Worm (Caenorhabditis elegans) whole organism, late embryonic: ENCODE measurements around the gene srj-15.

Experiments
- C38D4.7 ChIP-seq: fragments of 200-800 bp; sonication (Bioruptor generic); optimal IDR thresholded peaks from 2 replicates; lab custom pipeline; 2018; ENCODE audit warnings: mild to moderate bottlenecking, missing genetic modification characterization, moderate library complexity, missing compliant biosample characterization
- K02D7.2 ChIP-seq: sonication (generic microtip); optimal IDR thresholded peaks from 2 replicates; lab custom pipeline; 2017; ENCODE audit warnings: mild to moderate bottlenecking, missing genetic modification characterization, missing compliant biosample characterization
- Y22D7AL.16 ChIP-seq: sonication (generic microtip); optimal IDR thresholded peaks from 2 replicates; lab custom pipeline; 2016; ENCODE audit warnings: missing genetic modification characterization, missing compliant biosample characterization
- ahr-1 ChIP-seq: sonication (generic microtip); optimal IDR thresholded peaks from 2 replicates; lab custom pipeline; 2016; ENCODE audit warnings: missing genetic modification characterization, missing compliant biosample characterization
- ceh-14 ChIP-seq: sonication (generic microtip); optimal IDR thresholded peaks from 2 replicates; lab custom pipeline; 2016; ENCODE audit warnings: missing genotype, missing genetic modification characterization, missing compliant biosample characterization
- ceh-18 ChIP-seq: sonication (generic microtip); optimal IDR thresholded peaks from 2 replicates; lab custom pipeline; 2016; ENCODE audit warnings: missing genetic modification characterization, missing compliant biosample characterization
- ceh-19 ChIP-seq: fragments of 200-800 bp; sonication (Bioruptor generic); optimal IDR thresholded peaks from 2 replicates; lab custom pipeline; 2018; ENCODE audit warnings: mild to moderate bottlenecking, missing genetic modification characterization, missing compliant biosample characterization
- ceh-2 ChIP-seq: sonication (generic microtip); optimal IDR thresholded peaks from 2 replicates; lab custom pipeline; 2016; ENCODE audit warnings: missing genotype, missing genetic modification characterization, missing compliant biosample characterization
- ceh-24 ChIP-seq: sonication (generic microtip); optimal IDR thresholded peaks from 2 replicates; lab custom pipeline; 2016; ENCODE audit warnings: mild to moderate bottlenecking, missing genetic modification characterization, missing compliant biosample characterization
- ceh-31 ChIP-seq: sonication (generic microtip); optimal IDR thresholded peaks from 2 replicates; lab custom pipeline; 2016; ENCODE audit warnings: missing genetic modification characterization, missing compliant biosample characterization
- ceh-45 ChIP-seq: fragments of 200-800 bp; sonication (Bioruptor generic); IDR thresholded peaks from 2 replicates; pipeline ENCODE4 v1.3.6; 2022; ENCODE audit warnings: missing genetic modification reagents, missing genetic modification characterization, missing compliant biosample characterization
- che-1 ChIP-seq: sonication (generic microtip); optimal IDR thresholded peaks from 2 replicates; lab custom pipeline; 2016; ENCODE audit warnings: mild to moderate bottlenecking, missing genetic modification characterization, missing compliant biosample characterization
- dmd-4 ChIP-seq: sonication (generic microtip); optimal IDR thresholded peaks from 2 replicates; lab custom pipeline; 2016; ENCODE audit warnings: borderline replicate concordance, missing genetic modification characterization, missing compliant biosample characterization
- dve-1 ChIP-seq: sonication (generic microtip); optimal IDR thresholded peaks from 2 replicates; lab custom pipeline; 2017; ENCODE audit warnings: antibody characterized with exemption, mild to moderate bottlenecking, missing genetic modification characterization, missing compliant biosample characterization
- eyg-1 ChIP-seq: sonication (generic microtip); optimal IDR thresholded peaks from 2 replicates; lab custom pipeline; 2016; ENCODE audit warnings: missing genotype, missing genetic modification characterization, missing compliant biosample characterization
- fax-1 ChIP-seq: sonication (generic microtip); optimal IDR thresholded peaks from 2 replicates; lab custom pipeline; 2016; ENCODE audit warnings: missing genotype, missing genetic modification characterization, missing compliant biosample characterization
- fkh-10 ChIP-seq: fragments of 150-350 bp; optimal IDR thresholded peaks from 2 replicates; lab custom pipeline; 2014; ENCODE audit warnings: missing biosample characterization, missing genetic modification reagents, missing genetic modification characterization
- fkh-6 ChIP-seq: sonication (generic microtip); optimal IDR thresholded peaks from 2 replicates; lab custom pipeline; 2016; ENCODE audit warnings: missing genetic modification characterization, missing compliant biosample characterization
- gmeb-2 ChIP-seq: sonication (generic microtip); optimal IDR thresholded peaks from 2 replicates; lab custom pipeline; 2016; ENCODE audit warnings: missing genetic modification characterization, inconsistent platforms, missing compliant biosample characterization
- hlh-13 ChIP-seq: fragments of 200-800 bp; sonication (Bioruptor generic); optimal IDR thresholded peaks from 2 replicates; lab custom pipeline; 2018; ENCODE audit warnings: mild to moderate bottlenecking, missing genetic modification characterization, missing compliant biosample characterization
- hlh-15 ChIP-seq: sonication (generic microtip); optimal IDR thresholded peaks from 2 replicates; lab custom pipeline; 2016; ENCODE audit warnings: missing genetic modification characterization, missing compliant biosample characterization
- hlh-30 ChIP-seq: sonication (generic microtip); optimal IDR thresholded peaks from 2 replicates; lab custom pipeline; 2017; ENCODE audit warnings: antibody characterized with exemption, missing genetic modification characterization, missing compliant biosample characterization; ENCODE audit not compliant: insufficient read depth
- hlh-6 ChIP-seq: sonication (generic microtip); optimal IDR thresholded peaks from 2 replicates; lab custom pipeline; 2016; ENCODE audit warnings: missing genotype, missing genetic modification characterization, missing compliant biosample characterization
- mec-3 ChIP-seq: sonication (generic microtip); optimal IDR thresholded peaks from 2 replicates; lab custom pipeline; 2016; ENCODE audit warnings: borderline replicate concordance, missing genetic modification characterization, missing compliant biosample characterization
- odd-2 ChIP-seq: sonication (generic microtip); optimal IDR thresholded peaks from 2 replicates; lab custom pipeline; 2017; ENCODE audit warnings: antibody characterized with exemption, mild to moderate bottlenecking, missing genetic modification characterization, missing compliant biosample characterization
- pag-3 ChIP-seq: sonication (generic microtip); optimal IDR thresholded peaks from 2 replicates; lab custom pipeline; 2016; ENCODE audit warnings: missing compliant biosample characterization, missing genetic modification characterization, borderline replicate concordance
- pax-1 ChIP-seq: fragments of 150-350 bp; optimal IDR thresholded peaks from 2 replicates; lab custom pipeline; 2014; ENCODE audit warnings: missing biosample characterization, missing genetic modification characterization
- pha-2 ChIP-seq: sonication (generic microtip); optimal IDR thresholded peaks from 2 replicates; lab custom pipeline; 2017; ENCODE audit warnings: mild to moderate bottlenecking, missing genetic modification characterization, missing compliant biosample characterization
- pha-4 ChIP-seq: fragments of 150-350 bp; optimal IDR thresholded peaks from 2 replicates; lab custom pipeline; 2018; ENCODE audit warnings: missing biosample characterization, missing genetic modification reagents, missing genetic modification characterization
- pqm-1 ChIP-seq: sonication (generic microtip); optimal IDR thresholded peaks from 2 replicates; lab custom pipeline; 2016; ENCODE audit warnings: missing genetic modification characterization, missing compliant biosample characterization
- pros-1 ChIP-seq: fragments of 150-350 bp; optimal IDR thresholded peaks from 2 replicates; lab custom pipeline; 2014; ENCODE audit warnings: missing biosample characterization, missing genetic modification reagents, missing genetic modification characterization
- ref-2 ChIP-seq: sonication (generic microtip); optimal IDR thresholded peaks from 2 replicates; lab custom pipeline; 2016; ENCODE audit warnings: missing genetic modification characterization, missing compliant biosample characterization
- rnt-1 ChIP-seq: sonication (generic microtip); optimal IDR thresholded peaks from 2 replicates; lab custom pipeline; 2016; ENCODE audit warnings: missing genetic modification characterization, missing compliant biosample characterization
- ttx-3 ChIP-seq: sonication (generic microtip); optimal IDR thresholded peaks from 2 replicates; lab custom pipeline; 2016; ENCODE audit warnings: missing genetic modification reagents, missing genetic modification characterization, missing compliant biosample characterization
- unc-3 ChIP-seq, 2 experiments: fragments of 200-800 bp in 1 of 2; sonication (Bioruptor generic) in 1 of 2; sonication (generic microtip) in 1 of 2; conservative IDR thresholded peaks in 1 of 2; optimal IDR thresholded peaks in 1 of 2; 2 replicates each; pipeline versions ENCODE4 v1.3.6 to Lab custom; 2016 to 2022; ENCODE audit warnings: missing compliant biosample characterization in 2 of 2, missing genetic modification characterization in 2 of 2, missing genetic modification reagents in 1 of 2
- unc-42 ChIP-seq: sonication (generic microtip); optimal IDR thresholded peaks from 2 replicates; lab custom pipeline; 2016; ENCODE audit warnings: missing genotype, missing genetic modification characterization, missing compliant biosample characterization
- unc-55 ChIP-seq: sonication (generic microtip); optimal IDR thresholded peaks from 2 replicates; lab custom pipeline; 2017; ENCODE audit warnings: missing biosample characterization, missing genetic modification reagents, missing genetic modification characterization
- zip-5 ChIP-seq: sonication (generic microtip); optimal IDR thresholded peaks from 2 replicates; lab custom pipeline; 2016; ENCODE audit warnings: missing genetic modification characterization, missing compliant biosample characterization
- ztf-16 ChIP-seq: sonication (generic microtip); optimal IDR thresholded peaks from 2 replicates; lab custom pipeline; 2017; ENCODE audit warnings: missing genetic modification characterization, missing compliant biosample characterization

The srj-15 gene

ce11 chrV:1975049-1975448 is 10.3 kb upstream of the srj-15 start, which contains the start of gene fbxa-201:
fbxa-201 (plus strand) TSS chrV:1975349.
- TF ChIP-seq mec-3 = no peak
- TF ChIP-seq ceh-19 (GFP tag; lab: Kevin White, UChicago) = no peak
- TF ChIP-seq ceh-2 (tag; lab: Kevin White, UChicago) = no peak
- TF ChIP-seq rnt-1 = no peak
- no peak for TF ChIP-seq zip-5
- TF ChIP-seq ceh-31 (tag; lab: Kevin White, UChicago) = no peak
- TF ChIP-seq pax-1 (tag; lab: Kevin White, UChicago) = no peak
- no peak for TF ChIP-seq fkh-10 (GFP tag; lab: Kevin White, UChicago)
- no peak for TF ChIP-seq pha-4 (tag; lab: Kevin White, UChicago)
- TF ChIP-seq hlh-6 (tag; lab: Kevin White, UChicago) = no peak
- no peak for TF ChIP-seq gmeb-2 (tag; lab: Kevin White, UChicago)
- no peak for TF ChIP-seq pha-2

ce11 chrV:1969690-1970089 is 5.0 kb upstream of the srj-15 start:
- no peak for TF ChIP-seq fkh-6 (tag; lab: Kevin White, UChicago)
- no peak for TF ChIP-seq hlh-13 (GFP tag; lab: Kevin White, UChicago)
- TF ChIP-seq unc-55 = no peak
- no peak for TF ChIP-seq che-1 (tag; lab: Kevin White, UChicago)
- TF ChIP-seq ttx-3 (tag; lab: Kevin White, UChicago) = no peak
- no peak for TF ChIP-seq K02D7.2 (tag; lab: Kevin White, UChicago)
- TF ChIP-seq pros-1 (tag; lab: Kevin White, UChicago) = no peak
- TF ChIP-seq ceh-45 (GFP tag; lab: Robert Waterston, UW) = no peak
- no peak for TF ChIP-seq pqm-1
- no peak for TF ChIP-seq rnt-1
- TF ChIP-seq odd-2 (tag; lab: Kevin White, UChicago) = no peak
- no peak for TF ChIP-seq mec-3
- no peak for TF ChIP-seq fax-1 (tag; lab: Kevin White, UChicago)
- no peak for TF ChIP-seq ztf-16 (tag; lab: Kevin White, UChicago)
- TF ChIP-seq hlh-15 (tag; lab: Kevin White, UChicago) = no peak

DNA sequence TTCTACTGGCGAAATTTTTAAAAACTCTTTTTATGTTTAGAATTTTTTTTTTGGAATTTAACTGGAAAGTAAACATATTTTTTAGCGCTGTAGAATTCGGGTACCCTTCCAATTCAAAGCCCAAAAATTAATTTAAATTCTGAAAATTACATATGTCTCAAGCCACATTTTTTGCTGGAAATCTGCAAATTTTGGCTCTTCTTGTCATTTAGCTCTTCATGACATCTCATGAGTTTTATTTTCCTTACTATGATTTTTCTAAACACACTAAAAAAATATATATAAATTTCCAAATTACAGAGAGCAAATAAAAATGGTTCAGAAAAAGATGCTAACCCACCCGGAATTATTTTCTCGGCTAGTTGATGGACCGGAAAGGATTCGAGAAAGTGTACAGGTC is 4.5 kb upstream of the srj-15 start, which contains the start of gene acs-3:
TSS of gene acs-3 (plus strand) at position 301 of the 400 bp plus-strand sequence.
- TF ChIP-seq ceh-24 (no peak), zip-5 (no peak), eyg-1 (tag; lab: Kevin White, UChicago) (no peak), unc-3 (GFP tag; conservative IDR thresholded peaks at IDR 0.05; lab: Robert Waterston, UW) (no peak), unc-3 (tag; optimal IDR thresholded peaks at IDR 0.05; lab: Kevin White, UChicago) (no peak), hlh-15 (tag; lab: Kevin White, UChicago) (no peak), ceh-2 (tag; lab: Kevin White, UChicago) (no peak), fkh-10 (GFP tag; lab: Kevin White, UChicago) (no peak), ceh-14 (no peak)
- TF ChIP-seq, all 69 proteins: peak for 0

- TF ChIP-seq ttx-3 (tag; lab: Kevin White, UChicago) (no peak), C38D4.7 (GFP tag; lab: Kevin White, UChicago) (no peak), ceh-14 (no peak), unc-3 (GFP tag; conservative IDR thresholded peaks at IDR 0.05; lab: Robert Waterston, UW) (no peak), unc-3 (tag; optimal IDR thresholded peaks at IDR 0.05; lab: Kevin White, UChicago) (no peak), dmd-4 (tag; lab: Kevin White, UChicago) (no peak), ceh-24 (no peak), pag-3 (no peak), ref-2 (tag; lab: Kevin White, UChicago) (no peak), ceh-2 (tag; lab: Kevin White, UChicago) (no peak), gmeb-2 (tag; lab: Kevin White, UChicago) (no peak), dve-1 (tag; lab: Kevin White, UChicago) (no peak), ceh-18 (tag; lab: Kevin White, UChicago) (no peak), Y22D7AL.16 (tag; lab: Kevin White, UChicago) (no peak), pha-2 (no peak), zip-5 (no peak), hlh-30 (tag; lab: Kevin White, UChicago) (no peak), unc-42 (tag; lab: Kevin White, UChicago) (no peak), ahr-1 (no peak), fax-1 (tag; lab: Kevin White, UChicago) (no peak)
- TF ChIP-seq, all 69 proteins: peak for 0
Observed at ce11 chrV:1968809-1969208, 4.1 kb upstream of the srj-15 start.
